Worm (Caenorhabditis elegans) whole organism, L3 larva: Measurements from ENCODE around the gene ZK228.10.

Experiments
- ama-1 ChIP-seq: fragments of 150-350 bp; optimal IDR thresholded peaks from 2 replicates; lab custom pipeline; 2018
- ceh-28 ChIP-seq: fragments of 150-350 bp; optimal IDR thresholded peaks from 2 replicates; lab custom pipeline; 2014; ENCODE audit warnings: missing biosample characterization, missing genetic modification reagents, missing genetic modification characterization
- egl-5 ChIP-seq: fragments of 150-350 bp; optimal IDR thresholded peaks from 2 replicates; lab custom pipeline; 2017; ENCODE audit warnings: missing biosample characterization, missing genetic modification reagents, missing genetic modification characterization, inconsistent platforms
- eor-1 ChIP-seq, 2 experiments: fragments of 150-350 bp; optimal IDR thresholded peaks; 2 replicates each; lab custom pipeline; 2014 to 2018; ENCODE audit warnings: missing biosample characterization in 2 of 2, missing genetic modification characterization in 2 of 2
- fos-1 ChIP-seq: fragments of 150-350 bp; optimal IDR thresholded peaks from 2 replicates; lab custom pipeline; 2014; ENCODE audit warnings: missing biosample characterization, missing genetic modification characterization
- hmg-11 ChIP-seq: sonication (generic microtip); optimal IDR thresholded peaks from 2 replicates; lab custom pipeline; 2016; ENCODE audit warnings: missing genetic modification characterization, missing compliant biosample characterization
- jun-1 ChIP-seq: fragments of 150-350 bp; optimal IDR thresholded peaks from 2 replicates; lab custom pipeline; 2014; ENCODE audit warnings: missing biosample characterization, missing genetic modification reagents, missing genetic modification characterization
- nhr-237 ChIP-seq: fragments of 150-350 bp; optimal IDR thresholded peaks from 2 replicates; lab custom pipeline; 2014; ENCODE audit warnings: missing biosample characterization, missing genetic modification characterization
- nhr-25 ChIP-seq: sonication (generic microtip); optimal IDR thresholded peaks from 2 replicates; lab custom pipeline; 2017; ENCODE audit warnings: missing biosample characterization, missing genetic modification characterization
- nhr-76 ChIP-seq: fragments of 150-350 bp; sonication (generic microtip); optimal IDR thresholded peaks from 5 replicates; lab custom pipeline; 2014; ENCODE audit warnings: missing biosample characterization, missing genetic modification characterization
- nhr-77 ChIP-seq: fragments of 150-350 bp; optimal IDR thresholded peaks from 2 replicates; lab custom pipeline; 2014; ENCODE audit warnings: missing biosample characterization, missing genetic modification characterization
- snpc-4 ChIP-seq: fragments of 150-350 bp; optimal IDR thresholded peaks from 2 replicates; lab custom pipeline; 2014; ENCODE audit warnings: missing biosample characterization, missing genetic modification characterization
- ztf-11 ChIP-seq: fragments of 150-350 bp; optimal IDR thresholded peaks from 2 replicates; lab custom pipeline; 2014; ENCODE audit warnings: missing biosample characterization, missing genetic modification characterization

- TF ChIP-seq snpc-4 (no peak), fos-1 (tag; lab: Kevin White, UChicago) (no peak), eor-1 (tag; optimal IDR thresholded peaks at IDR 0.05; lab: Kevin White, UChicago) (no peak), nhr-237 (tag; lab: Kevin White, UChicago) (no peak), nhr-77 (no peak), ztf-11 (tag; lab: Kevin White, UChicago) (no peak), ceh-28 (tag; lab: Kevin White, UChicago) (no peak), nhr-25 (tag; lab: Kevin White, UChicago) (no peak), egl-5 (tag; lab: Kevin White, UChicago) (no peak), ama-1 (no peak), nhr-76 (tag; lab: Kevin White, UChicago) (no peak), hmg-11 (no peak), jun-1 (tag; lab: Kevin White, UChicago) (no peak)
These were observed 50.1 kb downstream of the ZK228.10 start for ce11 chrV:18506772-18507171.
